Worm (Caenorhabditis elegans): ENCODE measurements around the gene R04F11.3.
A peak's percentile ranks its signal among the peaks of the same experiment; 100 is the strongest.

R04F11.3 gene

DNA sequence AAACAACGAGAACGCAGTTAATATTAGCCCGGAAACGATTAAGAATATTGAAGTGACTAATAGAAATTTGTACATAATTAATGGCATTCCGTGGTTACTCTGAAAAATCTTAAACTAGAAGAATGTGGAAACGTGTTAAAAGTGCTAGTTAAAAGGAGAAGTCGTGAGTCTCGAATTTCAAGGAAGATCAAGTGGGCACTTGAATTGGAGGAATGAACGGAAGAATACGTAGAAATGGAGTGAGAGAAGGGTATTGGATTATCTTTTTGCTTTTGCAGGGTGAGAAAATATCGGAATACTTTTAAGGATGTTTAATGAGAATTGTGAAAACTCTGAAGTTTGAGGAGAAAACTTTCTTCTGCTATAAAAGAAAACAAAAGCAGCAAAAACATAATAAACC lies 6.7 kb downstream of the R04F11.3 start, which contains the start of gene hpo-30:
TSS of gene hpo-30 (minus strand) at position 101 of the 400 bp plus-strand sequence.
- no peak for TF ChIP-seq pax-3 (tag; optimal IDR thresholded peaks at IDR 0.05)
- no peak for TF ChIP-seq unc-98 (GFP tag; IDR thresholded peaks at IDR 0.05)
- no peak for TF ChIP-seq alr-1 (tag; optimal IDR thresholded peaks at IDR 0.05; ENCODE audit: borderline replicate concordance)
- TF ChIP-seq fkh-4 (tag; optimal IDR thresholded peaks at IDR 0.05; ENCODE audit: borderline replicate concordance), result no peak
- no peak for TF ChIP-seq sptf-1 (tag; optimal IDR thresholded peaks at IDR 0.05)
- TF ChIP-seq dsc-1 (tag; optimal IDR thresholded peaks at IDR 0.05), result no peak
- no peak for TF ChIP-seq hpl-2 (GFP tag; optimal IDR thresholded peaks at IDR 0.05)
- TF ChIP-seq egl-27 (tag; optimal IDR thresholded peaks at IDR 0.05), result no peak
- no peak for TF ChIP-seq unc-62 (GFP tag; optimal IDR thresholded peaks at IDR 0.05)
- TF ChIP-seq ces-1 (GFP tag; optimal IDR thresholded peaks at IDR 0.05), result no peak
- no peak for TF ChIP-seq nhr-28 (tag; optimal IDR thresholded peaks at IDR 0.05)

DNA sequence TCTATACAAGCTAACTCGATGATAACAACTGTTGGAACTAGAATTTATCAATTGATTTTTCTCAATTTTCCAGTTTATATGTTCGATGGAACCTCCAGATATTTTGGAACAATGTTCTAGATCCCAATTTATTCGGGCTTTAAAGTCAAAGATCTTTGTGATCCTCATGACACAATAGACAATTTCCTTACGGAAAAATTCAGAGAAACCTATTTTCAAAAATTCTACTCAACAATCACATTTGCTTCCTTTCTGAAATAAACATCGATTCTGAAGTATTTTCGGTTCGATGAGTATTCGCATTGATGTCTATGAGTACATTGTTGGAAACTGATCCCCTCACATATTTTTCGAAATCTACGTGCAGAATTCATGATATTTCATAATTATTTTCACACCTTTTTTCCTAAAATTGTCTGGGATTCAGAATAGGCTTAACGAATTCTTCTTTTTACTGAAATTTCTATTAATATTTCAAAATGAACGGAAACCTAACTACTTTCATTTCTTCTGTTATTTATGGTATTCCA lies 9.9 kb downstream of the R04F11.3 start, which contains the start of gene srg-45:
TSS of gene srg-45 (plus strand) at position 480 of the 530 bp plus-strand sequence.
- peak in 1 of 2 experiments; percentile 15 for TF ChIP-seq lsy-2 (tag; optimal IDR thresholded peaks at IDR 0.05)
- no peak for TF ChIP-seq egl-13 (tag; optimal IDR thresholded peaks at IDR 0.05)
- TF ChIP-seq ceh-8 (GFP tag; optimal IDR thresholded peaks at IDR 0.05), result no peak
- no peak for TF ChIP-seq alr-1 (tag; optimal IDR thresholded peaks at IDR 0.05; ENCODE audit: borderline replicate concordance)
- TF ChIP-seq pag-3 (tag; optimal IDR thresholded peaks at IDR 0.05; ENCODE audit: borderline replicate concordance, insufficient read depth), result no peak
- TF ChIP-seq swsn-7 (tag; optimal IDR thresholded peaks at IDR 0.05), result no peak
- no peak for TF ChIP-seq rnt-1 (tag; optimal IDR thresholded peaks at IDR 0.05)
- no peak for TF ChIP-seq dpl-1 (GFP tag; optimal IDR thresholded peaks at IDR 0.05)
- no peak for TF ChIP-seq jun-1 (tag; optimal IDR thresholded peaks at IDR 0.05)
- TF ChIP-seq snpc-4 (tag; optimal IDR thresholded peaks at IDR 0.05), result no peak
- no peak for TF ChIP-seq fos-1 (tag; optimal IDR thresholded peaks at IDR 0.05)
- no peak for TF ChIP-seq nhr-76 (tag; optimal IDR thresholded peaks at IDR 0.05)
- TF ChIP-seq hpl-2 (GFP tag; optimal IDR thresholded peaks at IDR 0.05), result no peak
- peak; percentile 69 for TF ChIP-seq aly-2 (tag; optimal IDR thresholded peaks at IDR 0.05)
- TF ChIP-seq tbx-2 (tag; optimal IDR thresholded peaks at IDR 0.05), result no peak
- TF ChIP-seq lin-35 (GFP tag; optimal IDR thresholded peaks at IDR 0.05), result no peak

DNA sequence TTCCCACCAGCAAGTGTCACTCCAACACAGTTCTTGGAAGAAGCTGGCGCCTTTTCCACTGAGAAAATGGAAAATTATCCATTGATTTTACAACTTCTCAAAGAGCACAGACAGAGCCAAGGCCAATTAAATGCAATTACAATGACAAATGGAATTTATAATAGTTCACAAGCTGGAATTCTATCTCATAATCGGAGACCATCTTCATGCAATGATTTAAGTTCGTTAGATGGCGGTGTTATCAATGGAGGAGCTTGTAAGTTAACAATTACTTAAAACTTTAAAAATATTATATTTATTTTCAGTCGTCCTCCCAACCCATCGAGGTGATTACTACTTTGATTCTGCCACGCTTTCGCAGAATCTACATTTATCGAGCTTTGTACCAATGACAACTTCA lies 11.3 kb downstream of the R04F11.3 start:
- TF ChIP-seq efl-1 (optimal IDR thresholded peaks at IDR 0.05), result no peak
- TF ChIP-seq efl-1 (GFP tag; optimal IDR thresholded peaks at IDR 0.05 in 1 of 2), result peak in 1 of 2 experiments; percentile 94
- TF ChIP-seq egl-13 (tag; optimal IDR thresholded peaks at IDR 0.05), result no peak

DNA sequence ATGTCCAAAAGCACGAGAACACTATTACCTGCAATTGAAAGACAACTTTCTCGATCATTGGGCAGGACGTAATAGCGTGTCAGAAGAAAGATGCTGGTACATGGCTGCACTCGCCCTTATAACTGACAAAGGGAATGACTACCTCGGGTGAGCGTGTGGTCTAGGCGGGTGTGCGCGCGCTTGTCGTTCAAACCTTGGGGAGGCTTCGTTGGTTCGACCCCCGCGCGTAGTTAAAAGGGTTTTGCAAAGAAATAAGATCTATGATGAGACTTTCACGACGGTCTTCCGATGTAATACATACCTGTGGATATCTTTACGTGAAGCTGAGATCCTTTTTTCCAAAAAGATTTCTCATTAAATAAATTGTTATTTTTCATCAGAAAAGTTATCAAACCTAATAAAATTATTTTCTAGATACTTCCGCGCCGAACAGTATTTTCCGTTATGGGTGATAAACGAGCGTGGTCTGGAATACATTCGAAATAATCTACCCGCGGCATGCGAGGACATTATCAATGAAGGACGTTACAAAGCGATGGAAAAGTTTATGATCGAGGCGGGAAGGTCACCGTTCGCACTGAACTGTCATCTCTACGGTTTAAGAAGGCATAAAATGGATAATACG lies 13.4 kb downstream of the R04F11.3 start:
- peak; percentile 78 for TF ChIP-seq nhr-76 (tag; optimal IDR thresholded peaks at IDR 0.05)
- TF ChIP-seq irx-1 (tag; optimal IDR thresholded peaks at IDR 0.05), result peak; percentile 73
- peak; percentile 15 for TF ChIP-seq lin-15B (tag; optimal IDR thresholded peaks at IDR 0.05)
- TF ChIP-seq ztf-4 (tag; optimal IDR thresholded peaks at IDR 0.05), result peak; percentile 84
- peak; percentile 57 for TF ChIP-seq snpc-4 (tag; optimal IDR thresholded peaks at IDR 0.05)
- TF ChIP-seq dpl-1 (GFP tag; optimal IDR thresholded peaks at IDR 0.05), result peak; percentile 27 to 68 (median 56)
- TF ChIP-seq pqm-1 (tag; optimal IDR thresholded peaks at IDR 0.05), result peak; percentile 80
- TF ChIP-seq blmp-1 (tag; optimal IDR thresholded peaks at IDR 0.05), result no peak
- TF ChIP-seq isw-1 (GFP tag; IDR thresholded peaks at IDR 0.05), result peak; percentile 23; the same call in 1 of the 2 replicates
- peak; percentile 83 for TF ChIP-seq nhr-20 (tag; optimal IDR thresholded peaks at IDR 0.05)
- TF ChIP-seq ceh-63 (GFP tag; optimal IDR thresholded peaks at IDR 0.05), result peak; percentile 64
- peak; percentile 60 for TF ChIP-seq ceh-8 (GFP tag; optimal IDR thresholded peaks at IDR 0.05)
- peak; percentile 86 for TF ChIP-seq aly-2 (tag; optimal IDR thresholded peaks at IDR 0.05)
- no peak for TF ChIP-seq nhr-12 (tag; optimal IDR thresholded peaks at IDR 0.05)
- peak; percentile 87 for TF ChIP-seq swsn-7 (tag; optimal IDR thresholded peaks at IDR 0.05)
- peak; percentile 16 for TF ChIP-seq lin-39 (tag; optimal IDR thresholded peaks at IDR 0.05)
- TF ChIP-seq ceh-82 (tag; optimal IDR thresholded peaks at IDR 0.05), result peak; percentile 69 to 88 (median 84)
- TF ChIP-seq hpl-2 (GFP tag; optimal IDR thresholded peaks at IDR 0.05), result peak; percentile 26
- peak; percentile 74 for TF ChIP-seq grh-1 (GFP tag; IDR thresholded peaks at IDR 0.05)
- TF ChIP-seq ces-1 (GFP tag; optimal IDR thresholded peaks at IDR 0.05), result no peak
- TF ChIP-seq egl-13 (tag; optimal IDR thresholded peaks at IDR 0.05), result peak; percentile 81
- no peak for TF ChIP-seq hlh-17 (GFP tag; optimal IDR thresholded peaks at IDR 0.05; ENCODE audit: borderline replicate concordance)
- peak; percentile 23 for TF ChIP-seq ceh-90 (tag; optimal IDR thresholded peaks at IDR 0.05)
- TF ChIP-seq unc-30 (tag; optimal IDR thresholded peaks at IDR 0.05), result no peak
- no peak for TF ChIP-seq C04F5.9 (tag; optimal IDR thresholded peaks at IDR 0.05)
- peak; percentile 65 for TF ChIP-seq lin-13 (GFP tag; optimal IDR thresholded peaks at IDR 0.05)
- peak; percentile 72 for TF ChIP-seq sox-4 (tag; optimal IDR thresholded peaks at IDR 0.05)
